Fruit fly (Drosophila melanogaster) whole organism, embryonic: ENCODE results near the gene Sec15.

ENCODE experiments used
- Atf6 ChIP-seq: fragments of 200-800 bp; sonication (Bioruptor generic); IDR thresholded peaks from 2 replicates; pipeline ENCODE4 v1.3.6; 2022; ENCODE audit warnings: missing biosample characterization, missing genetic modification characterization
- CG1024 ChIP-seq: fragments of 200-800 bp; sonication (Bioruptor generic); IDR thresholded peaks from 2 replicates; pipeline ENCODE4 v1.3.6; 2022; ENCODE audit warnings: missing biosample characterization, missing genetic modification characterization
- CG10543 ChIP-seq: fragments of 200-800 bp; sonication (Bioruptor generic); optimal IDR thresholded peaks from 3 replicates; lab custom pipeline; 2017; ENCODE audit warnings: missing biosample characterization, mild to moderate bottlenecking, missing genetic modification characterization, moderate library complexity
- CG10959 ChIP-seq: fragments of 200-800 bp; sonication (Bioruptor generic); IDR thresholded peaks from 2 replicates; pipeline ENCODE4 v1.3.6; 2022; ENCODE audit warnings: missing biosample characterization, missing genetic modification characterization
- CG11695 ChIP-seq: fragments of 200-800 bp; sonication (Bioruptor generic); IDR thresholded peaks from 3 replicates; pipeline ENCODE4 v1.3.6; 2022; ENCODE audit warnings: missing biosample characterization, missing genetic modification characterization
- CG12071 ChIP-seq: fragments of 200-800 bp; sonication (Bioruptor generic); optimal IDR thresholded peaks from 3 replicates; lab custom pipeline; 2018; ENCODE audit warnings: missing biosample characterization, mild to moderate bottlenecking, missing genetic modification characterization
- CG12769 ChIP-seq: fragments of 200-800 bp; sonication (Bioruptor generic); optimal IDR thresholded peaks from 2 replicates; lab custom pipeline; 2019; ENCODE audit warnings: missing biosample characterization, mild to moderate bottlenecking, missing genetic modification characterization, moderate library complexity
- CG1603 ChIP-seq: fragments of 200-800 bp; sonication (Bioruptor generic); optimal IDR thresholded peaks from 2 replicates; lab custom pipeline; 2019; ENCODE audit warnings: missing biosample characterization, mild to moderate bottlenecking, missing genetic modification characterization, moderate library complexity
- CG17802 ChIP-seq: fragments of 200-800 bp; sonication (Bioruptor generic); optimal IDR thresholded peaks from 2 replicates; lab custom pipeline; 2018; ENCODE audit warnings: missing biosample characterization, mild to moderate bottlenecking, missing genetic modification characterization, moderate library complexity
- CG18011 ChIP-seq: fragments of 200-800 bp; sonication (Bioruptor generic); optimal IDR thresholded peaks from 2 replicates; lab custom pipeline; 2017; ENCODE audit warnings: missing biosample characterization, missing genetic modification characterization, mild to moderate bottlenecking, moderate library complexity, missing genotype
- CG2199 ChIP-seq: fragments of 200-800 bp; sonication (Bioruptor generic); IDR thresholded peaks from 3 replicates; pipeline ENCODE4 v1.3.6; 2022; ENCODE audit warnings: missing biosample characterization, missing genetic modification characterization
- CG2712 ChIP-seq: fragments of 200-800 bp; optimal IDR thresholded peaks from 3 replicates; lab custom pipeline; 2019; ENCODE audit warnings: missing biosample characterization, mild to moderate bottlenecking, missing genetic modification characterization, moderate library complexity
- CG2889 ChIP-seq: fragments of 200-800 bp; sonication (Bioruptor generic); IDR thresholded peaks from 3 replicates; pipeline ENCODE4 v1.3.6; 2022; ENCODE audit warnings: missing biosample characterization, missing genetic modification characterization
- CG34422 ChIP-seq: fragments of 200-800 bp; sonication (Bioruptor generic); IDR thresholded peaks from 3 replicates; pipeline ENCODE4 v1.3.6; 2022; ENCODE audit warnings: missing biosample characterization, missing genetic modification characterization
- CG4424 ChIP-seq: fragments of 200-800 bp; sonication (Bioruptor generic); optimal IDR thresholded peaks from 3 replicates; lab custom pipeline; 2016; ENCODE audit warnings: missing biosample characterization, missing genetic modification characterization
- CG6272 ChIP-seq: fragments of 200-800 bp; sonication (Bioruptor generic); IDR thresholded peaks from 2 replicates; pipeline ENCODE4 v1.3.6; 2022; ENCODE audit warnings: missing biosample characterization, missing genetic modification characterization
- CG6683 ChIP-seq: fragments of 200-800 bp; sonication (Bioruptor generic); optimal IDR thresholded peaks from 2 replicates; lab custom pipeline; 2017; ENCODE audit warnings: missing biosample characterization, mild to moderate bottlenecking, missing genetic modification characterization, missing genetic modification reagents
- CG6791 ChIP-seq: fragments of 200-800 bp; sonication (Bioruptor generic); IDR thresholded peaks from 3 replicates; pipeline ENCODE4 v1.3.6; 2022; ENCODE audit warnings: missing biosample characterization, missing genetic modification characterization; ENCODE audit not compliant: partially characterized antibody
- CG7745 ChIP-seq: fragments of 200-800 bp; sonication (Bioruptor generic); optimal IDR thresholded peaks from 2 replicates; lab custom pipeline; 2018; ENCODE audit warnings: missing biosample characterization, mild to moderate bottlenecking, missing genetic modification characterization, moderate library complexity
- CG8359 ChIP-seq: fragments of 200-800 bp; sonication (Bioruptor generic); optimal IDR thresholded peaks from 2 replicates; lab custom pipeline; 2017; ENCODE audit warnings: missing biosample characterization, mild to moderate bottlenecking, missing genetic modification characterization, borderline replicate concordance
- CkIIα-i1 ChIP-seq: fragments of 200-800 bp; sonication (Bioruptor generic); IDR thresholded peaks from 2 replicates; pipeline ENCODE4 v1.3.6; 2022; ENCODE audit warnings: missing biosample characterization, missing genetic modification characterization
- D19B ChIP-seq: fragments of 200-800 bp; sonication (Bioruptor generic); optimal IDR thresholded peaks from 2 replicates; lab custom pipeline; 2017; ENCODE audit warnings: missing biosample characterization, mild to moderate bottlenecking, missing genetic modification characterization
- Lhr ChIP-seq: fragments of 200-800 bp; sonication (Bioruptor generic); optimal IDR thresholded peaks from 3 replicates; lab custom pipeline; 2017; ENCODE audit warnings: mild to moderate bottlenecking, missing biosample characterization, missing genetic modification reagents, missing genetic modification characterization
- Optix ChIP-seq: fragments of 200-800 bp; sonication (Bioruptor generic); IDR thresholded peaks from 3 replicates; pipeline ENCODE4 v1.3.6; 2022; ENCODE audit warnings: missing biosample characterization, missing genetic modification characterization
- Rfx ChIP-seq: fragments of 200-800 bp; sonication (Bioruptor generic); IDR thresholded peaks from 2 replicates; pipeline ENCODE4 v1.3.6; 2022; ENCODE audit warnings: missing biosample characterization, missing genetic modification characterization
- ap ChIP-seq: fragments of 200-800 bp; sonication (Bioruptor generic); IDR thresholded peaks from 2 replicates; pipeline ENCODE4 v1.3.6; 2022; ENCODE audit warnings: missing biosample characterization, missing genetic modification characterization
- cato ChIP-seq: fragments of 200-800 bp; sonication (Bioruptor generic); optimal IDR thresholded peaks from 2 replicates; lab custom pipeline; 2016; ENCODE audit warnings: missing biosample characterization, missing genetic modification characterization, borderline replicate concordance
- chn ChIP-seq: fragments of 200-800 bp; sonication (Bioruptor generic); optimal IDR thresholded peaks from 2 replicates; lab custom pipeline; 2016; ENCODE audit warnings: missing biosample characterization, missing genetic modification characterization
- ci ChIP-seq: fragments of 200-800 bp; sonication (Bioruptor generic); IDR thresholded peaks from 3 replicates; pipeline ENCODE4 v1.3.6; 2022; ENCODE audit warnings: missing biosample characterization, missing genetic modification characterization
- crc ChIP-seq: fragments of 200-800 bp; sonication (Bioruptor generic); optimal IDR thresholded peaks from 2 replicates; lab custom pipeline; 2016; ENCODE audit warnings: missing biosample characterization, missing genetic modification characterization
- dan ChIP-seq: fragments of 200-800 bp; sonication (Bioruptor generic); IDR thresholded peaks from 2 replicates; pipeline ENCODE4 v1.3.6; 2022; ENCODE audit warnings: missing biosample characterization, missing genetic modification characterization
- dimm ChIP-seq: fragments of 200-800 bp; sonication (Bioruptor generic); IDR thresholded peaks from 2 replicates; pipeline ENCODE4 v1.3.6; 2022; ENCODE audit warnings: missing biosample characterization, missing genetic modification characterization
- ftz-f1 ChIP-seq: fragments of 200-800 bp; sonication (Bioruptor generic); optimal IDR thresholded peaks from 2 replicates; lab custom pipeline; 2016; ENCODE audit warnings: missing biosample characterization, missing genetic modification characterization
- hbn ChIP-seq: fragments of 200-800 bp; sonication (Bioruptor generic); IDR thresholded peaks from 2 replicates; pipeline ENCODE4 v1.3.6; 2022; ENCODE audit warnings: missing biosample characterization, missing genetic modification characterization; ENCODE audit not compliant: partially characterized antibody
- jing ChIP-seq: fragments of 200-800 bp; sonication (Bioruptor generic); optimal IDR thresholded peaks from 2 replicates; lab custom pipeline; 2018; ENCODE audit warnings: missing biosample characterization, mild to moderate bottlenecking, missing genetic modification characterization
- mld ChIP-seq: fragments of 200-800 bp; sonication (Bioruptor generic); IDR thresholded peaks from 3 replicates; pipeline ENCODE4 v1.3.6; 2022; ENCODE audit warnings: missing biosample characterization, missing genetic modification characterization; ENCODE audit not compliant: partially characterized antibody
- peb ChIP-seq: fragments of 200-800 bp; sonication (Bioruptor generic); IDR thresholded peaks from 2 replicates; pipeline ENCODE4 v1.3.6; 2022; ENCODE audit warnings: missing biosample characterization, missing genetic modification characterization
- pfk ChIP-seq: fragments of 200-800 bp; sonication (Bioruptor generic); optimal IDR thresholded peaks from 2 replicates; lab custom pipeline; 2018; ENCODE audit warnings: missing biosample characterization, mild to moderate bottlenecking, missing genetic modification characterization, moderate library complexity
- prd ChIP-seq, 3 experiments: fragments of >200 bp in 2 of 3; fragments of 200-800 bp in 1 of 3; sonication (Bioruptor generic) in 1 of 3; optimal IDR thresholded peaks in 2 of 3; IDR thresholded peaks in 1 of 3; 2 replicates in 2 of 3; 3 replicates in 1 of 3; pipeline versions ENCODE4 v1.3.6 to Lab custom; 2017 to 2022; ENCODE audit warnings: missing biosample characterization in 1 of 3, missing genetic modification characterization in 1 of 3
- row ChIP-seq: fragments of 200-800 bp; sonication (Bioruptor generic); IDR thresholded peaks from 3 replicates; pipeline ENCODE4 v1.3.6; 2022; ENCODE audit warnings: missing biosample characterization, missing genetic modification characterization
- sens ChIP-seq: fragments of 200-800 bp; sonication (Bioruptor generic); peaks from one replicate; lab custom pipeline; 2016; ENCODE audit warnings: missing biosample characterization, missing genetic modification characterization
- so ChIP-seq: fragments of 200-800 bp; sonication (Bioruptor generic); IDR thresholded peaks from 3 replicates; pipeline ENCODE4 v1.3.6; 2022; ENCODE audit warnings: missing biosample characterization, missing genetic modification characterization
- sr ChIP-seq: fragments of 200-800 bp; sonication (Bioruptor generic); IDR thresholded peaks from 3 replicates; pipeline ENCODE4 v1.3.6; 2022; ENCODE audit warnings: missing biosample characterization, missing genetic modification characterization
- sug ChIP-seq: fragments of 200-800 bp; optimal IDR thresholded peaks from 2 replicates; lab custom pipeline; 2019; ENCODE audit warnings: missing biosample characterization, mild to moderate bottlenecking, missing genetic modification characterization, moderate library complexity
- ttk ChIP-seq: fragments of 200-800 bp; sonication (Bioruptor generic); IDR thresholded peaks from 2 replicates; pipeline ENCODE4 v2.1.2; 2022; ENCODE audit warnings: missing biosample characterization, missing genetic modification characterization
- tup ChIP-seq: fragments of 200-800 bp; sonication (Bioruptor generic); optimal IDR thresholded peaks from 2 replicates; lab custom pipeline; 2016; ENCODE audit warnings: missing biosample characterization, mild to moderate bottlenecking, missing genetic modification characterization, moderate library complexity
- vfl ChIP-seq: fragments of 200-800 bp; sonication (Bioruptor generic); optimal IDR thresholded peaks from 2 replicates; lab custom pipeline; 2016; ENCODE audit warnings: missing biosample characterization, missing genetic modification characterization
- wek ChIP-seq: fragments of 200-800 bp; sonication (Bioruptor generic); optimal IDR thresholded peaks from 3 replicates; lab custom pipeline; 2018; ENCODE audit warnings: missing biosample characterization, mild to moderate bottlenecking, missing genetic modification characterization, moderate library complexity
- zen ChIP-seq: fragments of 200-800 bp; sonication (Bioruptor generic); optimal IDR thresholded peaks from 3 replicates; lab custom pipeline; 2018; ENCODE audit warnings: missing biosample characterization, mild to moderate bottlenecking, missing genetic modification characterization, moderate library complexity

The Sec15 gene

DNA sequence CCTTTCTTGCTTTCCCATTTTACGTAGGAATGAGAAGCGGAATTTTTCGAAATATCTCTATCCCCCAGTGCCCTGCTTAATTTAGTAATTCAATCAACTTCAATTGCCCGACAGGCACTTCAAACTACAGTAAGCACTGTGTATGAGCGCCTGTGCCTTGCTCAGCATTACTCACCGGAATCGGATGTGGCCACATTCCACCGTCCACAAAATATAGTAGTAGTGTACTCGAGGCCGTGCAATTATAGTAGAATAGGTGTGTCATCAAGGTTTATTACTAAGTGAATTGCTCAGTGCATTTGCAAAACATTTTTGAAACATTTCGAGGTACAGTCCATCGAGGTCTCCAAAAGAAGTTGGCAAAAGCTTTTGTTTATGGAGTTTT is 42.1 kb downstream of the Sec15 start (continued):
- TF ChIP-seq CG2199 (peak; percentile 62; the same call in 1 of the 3 replicates), ttk (GFP tag; lab: Robert Waterston, UW) (0 out of 2 replicates have a peak, but pooled peaks have one; percentile 18), CG17802 (tag; lab: Kevin White, UChicago) (no peak), Optix (GFP tag; lab: Robert Waterston, UW) (no peak), Rfx (GFP tag; lab: Robert Waterston, UW) (peak; percentile 30; the same call in 1 of the 2 replicates), CG10959 (GFP tag; lab: Robert Waterston, UW) (no peak), zen (tag; lab: Kevin White, UChicago) (no peak), CG2889 (0 out of 3 replicates have a peak, but pooled peaks have one; percentile 10), CG2712 (no peak), CG6791 (no peak), vfl (GFP tag; lab: Kevin White, UChicago) (no peak), jing (GFP tag; lab: Kevin White, UChicago) (no peak), ci (GFP tag; lab: Robert Waterston, UW) (no peak), Atf6 (GFP tag; lab: Robert Waterston, UW) (no peak), CG1603 (tag; lab: Kevin White, UChicago) (peak; percentile 28), chn (GFP tag; lab: Kevin White, UChicago) (no peak), dan (GFP tag; lab: Robert Waterston, UW) (no peak), CkIIα-i1 (GFP tag; lab: Robert Waterston, UW) (no peak), ftz-f1 (peak; percentile 32), sens (GFP tag; lab: Kevin White, UChicago) (peak; percentile 66), CG6272 (GFP tag; lab: Robert Waterston, UW) (no peak), Lhr (GFP tag; lab: Kevin White, UChicago) (no peak), CG18011 (GFP tag; lab: Kevin White, UChicago) (no peak), row (GFP tag; lab: Robert Waterston, UW) (peak; percentile 40; the same call in 2 of the 3 replicates), prd (optimal IDR thresholded peaks at IDR 0.05; lab: Kevin White, UChicago) (no peak), prd (GFP tag; IDR thresholded peaks at IDR 0.05; lab: Robert Waterston, UW) (0 out of 3 replicates have a peak, but pooled peaks have one; percentile 14), CG10543 (GFP tag; lab: Kevin White, UChicago) (no peak), CG12769 (tag; lab: Kevin White, UChicago) (peak; percentile 54), CG4424 (GFP tag; lab: Kevin White, UChicago) (no peak)

DNA sequence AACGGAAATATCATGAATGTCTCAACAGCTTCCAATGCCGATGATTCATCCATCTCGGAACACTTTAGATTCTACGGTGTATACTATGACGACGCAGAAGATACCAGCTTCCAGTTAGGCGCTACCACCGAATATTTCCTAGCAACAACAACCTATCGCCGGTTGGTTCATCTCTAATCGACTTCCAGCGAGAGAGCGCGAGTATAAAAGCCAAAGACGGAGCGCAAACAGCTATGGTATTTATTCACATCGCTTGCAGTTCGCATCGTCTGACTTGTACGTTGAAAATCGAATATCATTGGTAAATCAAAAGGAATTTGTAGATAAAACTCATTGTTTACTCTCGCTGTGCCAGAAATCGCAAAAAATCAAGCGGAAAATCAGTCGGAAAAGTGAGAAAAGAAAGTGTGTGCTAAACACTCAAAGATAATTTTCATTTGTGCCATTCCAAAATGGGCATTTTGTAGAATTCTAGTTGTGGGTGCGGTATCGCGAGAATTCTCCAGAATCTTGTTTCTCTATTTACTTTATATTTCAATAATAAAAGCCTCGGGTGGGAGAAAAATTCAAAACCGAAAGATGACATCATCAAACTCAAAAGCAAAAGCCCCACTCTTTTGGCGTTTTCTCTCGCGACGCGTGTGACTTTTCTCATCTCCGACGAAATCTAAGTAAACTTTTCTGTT is 42.6 kb downstream of the Sec15 start, which contains the start of gene AnxB9:
Gene AnxB9, plus strand, starts transcription at position 232 of the 686 bp plus-strand sequence.
- TF ChIP-seq vfl (GFP tag; lab: Kevin White, UChicago): no peak
- TF ChIP-seq mld (GFP tag; lab: Robert Waterston, UW): 0 out of 3 replicates have a peak, but pooled peaks have one; percentile 53
- no peak; the same call in 1 of the 2 replicates for TF ChIP-seq hbn (GFP tag; lab: Robert Waterston, UW)
- TF ChIP-seq CG7745 (tag; lab: Kevin White, UChicago): no peak
- TF ChIP-seq peb (GFP tag; lab: Robert Waterston, UW): no peak
- peak; percentile 17 for TF ChIP-seq pfk (GFP tag; lab: Kevin White, UChicago)
- TF ChIP-seq CG12071 (GFP tag; lab: Kevin White, UChicago): peak; percentile 70
- no peak for TF ChIP-seq CG6683
- TF ChIP-seq dimm (GFP tag; lab: Robert Waterston, UW): no peak
- TF ChIP-seq tup (GFP tag; lab: Kevin White, UChicago): no peak
- TF ChIP-seq CG11695 (GFP tag; lab: Robert Waterston, UW): 0 out of 3 replicates have a peak, but pooled peaks have one; percentile 44
- peak; percentile 70 for TF ChIP-seq wek (GFP tag; lab: Kevin White, UChicago)
- TF ChIP-seq CG34422 (GFP tag; lab: Robert Waterston, UW): peak; percentile 54; the same call in 1 of the 3 replicates
- TF ChIP-seq CG1024 (GFP tag; lab: Robert Waterston, UW): no peak
- no peak for TF ChIP-seq CG8359 (GFP tag; lab: Kevin White, UChicago)
- no peak for TF ChIP-seq ap (GFP tag; lab: Robert Waterston, UW)
- TF ChIP-seq so (GFP tag; lab: Robert Waterston, UW): 0 out of 3 replicates have a peak, but pooled peaks have one; percentile 9
- TF ChIP-seq crc: no peak
- TF ChIP-seq D19B (GFP tag; lab: Kevin White, UChicago): no peak
- TF ChIP-seq cato (GFP tag; lab: Kevin White, UChicago): no peak
- peak; percentile 34; the same call in 1 of the 3 replicates for TF ChIP-seq sr (GFP tag; lab: Robert Waterston, UW)
- TF ChIP-seq sug (tag; lab: Kevin White, UChicago): peak; percentile 51
